Fruit fly (Drosophila melanogaster): ENCODE measurements around the gene Trpml.

Trpml gene

dm6 chr3L:19665059-19665626 lies 53.0 kb downstream of the Trpml start (continued):
- peak; percentile 9 for TF ChIP-seq Xbp1 (GFP tag; optimal IDR thresholded peaks at IDR 0.05)
- peak; percentile 29; the same call in 1 of the 2 replicates for TF ChIP-seq Xrp1 (GFP tag; IDR thresholded peaks at IDR 0.05)
- TF ChIP-seq CG8924 (tag; optimal IDR thresholded peaks at IDR 0.05) = no peak
- 0 out of 2 replicates have a peak, but pooled peaks have one; percentile 35 for TF ChIP-seq sob (GFP tag; IDR thresholded peaks at IDR 0.05)
- peak; percentile 85 for TF ChIP-seq Nf-YC (tag; optimal IDR thresholded peaks at IDR 0.05)
- TF ChIP-seq CG17328 (GFP tag; IDR thresholded peaks at IDR 0.05) = 0 out of 2 replicates have a peak, but pooled peaks have one; percentile 5
- no peak for TF ChIP-seq Rfx (GFP tag; IDR thresholded peaks at IDR 0.05)
- TF ChIP-seq CG10321 (GFP tag; IDR thresholded peaks at IDR 0.05) = peak; percentile 54; the same call in 1 of the 2 replicates
- TF ChIP-seq Kr (GFP tag; optimal IDR thresholded peaks at IDR 0.05) = no peak
- peak; percentile 36; the same call in 1 of the 2 replicates for TF ChIP-seq Ptx1 (GFP tag; IDR thresholded peaks at IDR 0.05)
- no peak for TF ChIP-seq prd (optimal IDR thresholded peaks at IDR 0.05)
- TF ChIP-seq prd (GFP tag; IDR thresholded peaks at IDR 0.05) = 0 out of 3 replicates have a peak, but pooled peaks have one; percentile 13
- peak; percentile 67 for TF ChIP-seq sens (GFP tag)
- TF ChIP-seq ssp (GFP tag; IDR thresholded peaks at IDR 0.05) = peak; percentile 21; the same call in 1 of the 2 replicates
- TF ChIP-seq Hsf (GFP tag; optimal IDR thresholded peaks at IDR 0.05) = no peak

Measured in whole organism, embryonic.